Worm (Caenorhabditis elegans): ENCODE measurements around the gene skr-14.

- no peak for TF ChIP-seq W03F9.2 (tag; optimal IDR thresholded peaks at IDR 0.05)
- no peak for TF ChIP-seq him-1 (tag; optimal IDR thresholded peaks at IDR 0.05)
Measured at ce11 chrV:4418116-4418515, 3.3 kb downstream of the skr-14 start, which contains the start of gene Y47D7A.6.
